Worm (Caenorhabditis elegans) whole organism, L4 larva: ENCODE results near the gene Y46H3C.7.

ENCODE experiments used
- F26F4.8 ChIP-seq: fragments of 200-800 bp; sonication (Bioruptor generic); conservative IDR thresholded peaks from 2 replicates; pipeline ENCODE4 v1.3.6; 2022; ENCODE audit warnings: missing genetic modification characterization, missing compliant biosample characterization
- T20F7.1 ChIP-seq: fragments of 200-800 bp; sonication (Bioruptor generic); optimal IDR thresholded peaks from 2 replicates; lab custom pipeline; 2018; ENCODE audit warnings: mild to moderate bottlenecking, missing genetic modification characterization, missing compliant biosample characterization
- Y48G9A.11 ChIP-seq: fragments of 200-800 bp; sonication (Bioruptor generic); IDR thresholded peaks from 2 replicates; pipeline ENCODE4 v1.3.6; 2022; ENCODE audit warnings: missing genetic modification reagents, missing genetic modification characterization, missing compliant biosample characterization
- ZK337.2 ChIP-seq: fragments of 200-800 bp; sonication (Bioruptor generic); IDR thresholded peaks from 2 replicates; pipeline ENCODE4 v1.3.6; 2022; ENCODE audit warnings: missing genetic modification reagents, missing genetic modification characterization, missing compliant biosample characterization
- ZK546.5 ChIP-seq, 2 experiments: sonication (generic microtip); optimal IDR thresholded peaks; 2 replicates each; lab custom pipeline; 2017; ENCODE audit warnings: missing biosample characterization in 2 of 2, missing genetic modification characterization in 2 of 2
- aha-1 ChIP-seq: fragments of 150-350 bp; peaks from one replicate; lab custom pipeline; 2014; ENCODE audit warnings: missing biosample characterization, missing genetic modification characterization
- ama-1 ChIP-seq: fragments of 150-350 bp; optimal IDR thresholded peaks from 2 replicates; lab custom pipeline; 2014; ENCODE audit warnings: inconsistent platforms, mixed read lengths
- attf-4 ChIP-seq: sonication (generic microtip); optimal IDR thresholded peaks from 3 replicates; lab custom pipeline; 2017; ENCODE audit warnings: missing biosample characterization, missing genetic modification characterization
- ceh-28 ChIP-seq: fragments of 150-350 bp; optimal IDR thresholded peaks from 2 replicates; lab custom pipeline; 2014; ENCODE audit warnings: missing biosample characterization, missing genetic modification reagents, missing genetic modification characterization
- ceh-62 ChIP-seq: sonication (generic microtip); optimal IDR thresholded peaks from 2 replicates; lab custom pipeline; 2017; ENCODE audit warnings: missing biosample characterization, missing genetic modification characterization
- cey-2 ChIP-seq: sonication (generic microtip); optimal IDR thresholded peaks from 3 replicates; lab custom pipeline; 2017; ENCODE audit warnings: missing genetic modification characterization, mild to moderate bottlenecking, missing compliant biosample characterization, antibody characterized with exemption, borderline replicate concordance; ENCODE audit not compliant: insufficient read depth
- daf-16 ChIP-seq, 3 experiments: sonication (generic microtip); optimal IDR thresholded peaks; 2 replicates each; lab custom pipeline; 2016 to 2017; ENCODE audit warnings: missing genetic modification characterization in 3 of 3, missing genetic modification reagents in 3 of 3, mild to moderate bottlenecking in 2 of 3, missing compliant biosample characterization in 2 of 3, missing biosample characterization in 1 of 3, moderate library complexity in 1 of 3
- daf-19 ChIP-seq: fragments of 200-800 bp; sonication (Bioruptor generic); conservative IDR thresholded peaks from 2 replicates; pipeline ENCODE4 v1.3.6; 2022; ENCODE audit warnings: missing genetic modification characterization, missing compliant biosample characterization
- daf-8 ChIP-seq: fragments of 200-800 bp; sonication (Bioruptor generic); IDR thresholded peaks from 2 replicates; pipeline ENCODE4 v1.3.6; 2022; ENCODE audit warnings: missing genetic modification characterization, missing compliant biosample characterization
- dmd-8 ChIP-seq: fragments of 200-800 bp; sonication (Bioruptor generic); IDR thresholded peaks from 2 replicates; pipeline ENCODE4 v1.3.6; 2022; ENCODE audit warnings: missing genetic modification characterization, missing compliant biosample characterization
- dpl-1 ChIP-seq: fragments of 150-350 bp; optimal IDR thresholded peaks from 2 replicates; lab custom pipeline; 2014; ENCODE audit warnings: missing biosample characterization, missing genetic modification reagents, missing genetic modification characterization
- egl-27 ChIP-seq: sonication (generic microtip); optimal IDR thresholded peaks from 3 replicates; lab custom pipeline; 2017; ENCODE audit warnings: missing biosample characterization, missing genetic modification reagents, missing genetic modification characterization
- egl-43 ChIP-seq: fragments of 200-800 bp; sonication (Bioruptor generic); IDR thresholded peaks from 2 replicates; pipeline ENCODE4 v1.3.6; 2022; ENCODE audit warnings: missing genetic modification reagents, missing genetic modification characterization, missing compliant biosample characterization
- gei-8 ChIP-seq: fragments of 200-800 bp; sonication (Bioruptor generic); optimal IDR thresholded peaks from 2 replicates; lab custom pipeline; 2018; ENCODE audit warnings: mild to moderate bottlenecking, missing genetic modification characterization, missing compliant biosample characterization
- lin-38 ChIP-seq: fragments of 200-800 bp; sonication (Bioruptor generic); IDR thresholded peaks from 2 replicates; pipeline ENCODE4 v1.3.6; 2022; ENCODE audit warnings: missing genetic modification reagents, missing genetic modification characterization, missing compliant biosample characterization
- lin-39 ChIP-seq: fragments of 150-350 bp; optimal IDR thresholded peaks from 2 replicates; lab custom pipeline; 2014; ENCODE audit warnings: missing biosample characterization, missing genetic modification reagents, missing genetic modification characterization
- lsy-2 ChIP-seq, 2 experiments: fragments of 150-350 bp in 1 of 2; sonication (generic microtip) in 1 of 2; optimal IDR thresholded peaks; 2 replicates each; lab custom pipeline; 2014 to 2017; ENCODE audit warnings: missing biosample characterization in 2 of 2, missing genetic modification characterization in 2 of 2
- mdl-1 ChIP-seq, 2 experiments: fragments of 150-350 bp in 1 of 2; sonication (generic microtip) in 1 of 2; optimal IDR thresholded peaks; 2 replicates each; lab custom pipeline; 2014 to 2017; ENCODE audit warnings: missing biosample characterization in 2 of 2, missing genetic modification characterization in 2 of 2
- mdt-29 ChIP-seq: fragments of 200-800 bp; sonication (Bioruptor generic); IDR thresholded peaks from 2 replicates; pipeline ENCODE4 v1.3.6; 2022; ENCODE audit warnings: missing genetic modification reagents, missing genetic modification characterization, missing compliant biosample characterization
- mep-1 ChIP-seq: fragments of 150-350 bp; sonication (generic microtip); optimal IDR thresholded peaks from 3 replicates; lab custom pipeline; 2014; ENCODE audit warnings: missing biosample characterization, missing genetic modification characterization
- mxl-2 ChIP-seq: fragments of 200-800 bp; sonication (Bioruptor generic); conservative IDR thresholded peaks from 2 replicates; pipeline ENCODE4 v1.3.6; 2022; ENCODE audit warnings: missing genetic modification reagents, missing genetic modification characterization, missing compliant biosample characterization
- mxl-3 ChIP-seq: fragments of 200-800 bp; sonication (Bioruptor generic); optimal IDR thresholded peaks from 2 replicates; lab custom pipeline; 2018; ENCODE audit warnings: mild to moderate bottlenecking, missing genetic modification characterization, missing compliant biosample characterization
- nhr-10 ChIP-seq: fragments of 150-350 bp; optimal IDR thresholded peaks from 2 replicates; lab custom pipeline; 2014; ENCODE audit warnings: missing biosample characterization, missing genetic modification characterization
- nhr-111 ChIP-seq: fragments of 200-800 bp; sonication (Bioruptor generic); optimal IDR thresholded peaks from 2 replicates; lab custom pipeline; 2018; ENCODE audit warnings: mild to moderate bottlenecking, missing genetic modification characterization, missing compliant biosample characterization
- nhr-28 ChIP-seq: fragments of 150-350 bp; optimal IDR thresholded peaks from 2 replicates; lab custom pipeline; 2014; ENCODE audit warnings: missing biosample characterization, missing genetic modification characterization
- nhr-76 ChIP-seq: fragments of 150-350 bp; optimal IDR thresholded peaks from 2 replicates; lab custom pipeline; 2014; ENCODE audit warnings: missing biosample characterization, missing genetic modification characterization
- pha-4 ChIP-seq, 2 experiments: fragments of 150-350 bp in 1 of 2; fragments of 200-800 bp in 1 of 2; sonication (Bioruptor generic) in 1 of 2; IDR thresholded peaks in 1 of 2; optimal IDR thresholded peaks in 1 of 2; 2 replicates each; pipeline versions ENCODE4 v1.3.6 to Lab custom; 2014 to 2022; ENCODE audit warnings: missing genetic modification characterization in 2 of 2, missing genetic modification reagents in 2 of 2, missing biosample characterization in 1 of 2, missing compliant biosample characterization in 1 of 2
- php-3 ChIP-seq: fragments of 200-800 bp; sonication (Bioruptor generic); IDR thresholded peaks from 2 replicates; pipeline ENCODE4 v1.3.6; 2022; ENCODE audit warnings: missing genetic modification reagents, missing genetic modification characterization, missing compliant biosample characterization
- pqm-1 ChIP-seq: sonication (generic microtip); optimal IDR thresholded peaks from 2 replicates; lab custom pipeline; 2017; ENCODE audit warnings: missing biosample characterization, missing genetic modification characterization
- set-16 ChIP-seq: fragments of 200-800 bp; sonication (Bioruptor generic); IDR thresholded peaks from 2 replicates; pipeline ENCODE4 v1.3.6; 2022; ENCODE audit warnings: missing genetic modification reagents, missing genetic modification characterization, missing compliant biosample characterization
- skn-1 ChIP-seq: fragments of 150-350 bp; optimal IDR thresholded peaks from 2 replicates; lab custom pipeline; 2014; ENCODE audit warnings: missing biosample characterization, missing genetic modification characterization
- snpc-1.2 ChIP-seq: fragments of 200-800 bp; sonication (Bioruptor generic); IDR thresholded peaks from 2 replicates; pipeline ENCODE4 v1.3.6; 2022; ENCODE audit warnings: missing genetic modification reagents, missing genetic modification characterization, missing compliant biosample characterization
- spr-3 ChIP-seq: fragments of 200-800 bp; sonication (Bioruptor generic); optimal IDR thresholded peaks from 2 replicates; lab custom pipeline; 2018; ENCODE audit warnings: mild to moderate bottlenecking, missing genetic modification characterization, missing compliant biosample characterization
- unc-130 ChIP-seq: sonication (generic microtip); optimal IDR thresholded peaks from 2 replicates; lab custom pipeline; 2016; ENCODE audit warnings: missing genetic modification reagents, missing genetic modification characterization, missing compliant biosample characterization
- unc-62 ChIP-seq, 3 experiments: fragments of 150-350 bp in 1 of 3; sonication (generic microtip); optimal IDR thresholded peaks in 2 of 3; peaks in 1 of 3; 1 replicate in 1 of 3; 2 replicates in 2 of 3; lab custom pipeline; 2014 to 2017; ENCODE audit warnings: missing biosample characterization in 3 of 3, missing genetic modification characterization in 3 of 3, missing genetic modification reagents in 3 of 3, missing genotype in 1 of 3
- vab-7 ChIP-seq: fragments of 200-800 bp; sonication (Bioruptor generic); IDR thresholded peaks from 2 replicates; pipeline ENCODE4 v1.3.6; 2022; ENCODE audit warnings: missing genetic modification reagents, missing genetic modification characterization, missing compliant biosample characterization
- zag-1 ChIP-seq: fragments of 150-350 bp; optimal IDR thresholded peaks from 2 replicates; lab custom pipeline; 2014; ENCODE audit warnings: missing biosample characterization, missing genetic modification characterization
- zfp-2 ChIP-seq: sonication (generic microtip); optimal IDR thresholded peaks from 2 replicates; lab custom pipeline; 2016; ENCODE audit warnings: mild to moderate bottlenecking, missing genetic modification characterization, missing compliant biosample characterization
- zip-2 ChIP-seq: fragments of 150-350 bp; optimal IDR thresholded peaks from 2 replicates; lab custom pipeline; 2014; ENCODE audit warnings: missing biosample characterization, missing genetic modification characterization
- ztf-7 ChIP-seq: fragments of 150-350 bp; optimal IDR thresholded peaks from 2 replicates; lab custom pipeline; 2014; ENCODE audit warnings: missing biosample characterization, missing genetic modification characterization

The Y46H3C.7 gene

DNA sequence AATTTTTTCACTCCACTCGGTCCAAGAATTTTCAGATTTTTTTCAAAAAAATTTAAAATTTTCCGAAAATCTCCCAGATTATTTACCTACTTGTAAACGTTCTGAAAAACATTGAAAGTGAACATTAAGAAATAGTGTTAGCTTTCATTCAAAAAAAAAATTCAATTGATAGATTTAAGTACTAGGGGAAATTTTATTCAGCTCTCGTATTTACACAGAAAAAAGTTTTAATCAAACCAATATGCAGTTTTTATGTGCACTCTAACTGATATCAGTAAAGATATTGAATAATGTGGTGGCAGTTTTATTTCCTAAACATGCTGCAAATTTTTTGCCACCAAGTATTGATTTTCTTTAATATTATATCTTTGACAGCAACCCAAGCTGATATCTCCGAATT, 25.6 kb downstream of the Y46H3C.7 start, which contains the start of gene irld-42:
irld-42 (plus strand) TSS at position 301 of the 400 bp plus-strand sequence.
- TF ChIP-seq ama-1: no peak
- no peak for TF ChIP-seq nhr-10 (tag; lab: Kevin White, UChicago)
- no peak for TF ChIP-seq skn-1
- no peak for TF ChIP-seq mdt-29 (GFP tag; lab: Robert Waterston, UW)
- no peak for TF ChIP-seq zag-1 (tag; lab: Kevin White, UChicago)
- no peak for TF ChIP-seq ceh-62 (tag; lab: Kevin White, UChicago)
- no peak for TF ChIP-seq ZK546.5 (tag; optimal IDR thresholded peaks at IDR 0.05; lab: Kevin White, UChicago)
- TF ChIP-seq ceh-28: no peak
- TF ChIP-seq daf-16 (GFP tag; optimal IDR thresholded peaks at IDR 0.05; lab: Kevin White, UChicago): no peak
- TF ChIP-seq daf-16 (tag; optimal IDR thresholded peaks at IDR 0.05; lab: Kevin White, UChicago): no peak
- no peak for TF ChIP-seq daf-19 (GFP tag; lab: Robert Waterston, UW)
- no peak for TF ChIP-seq daf-8
- TF ChIP-seq lin-38 (GFP tag; lab: Robert Waterston, UW): no peak

DNA sequence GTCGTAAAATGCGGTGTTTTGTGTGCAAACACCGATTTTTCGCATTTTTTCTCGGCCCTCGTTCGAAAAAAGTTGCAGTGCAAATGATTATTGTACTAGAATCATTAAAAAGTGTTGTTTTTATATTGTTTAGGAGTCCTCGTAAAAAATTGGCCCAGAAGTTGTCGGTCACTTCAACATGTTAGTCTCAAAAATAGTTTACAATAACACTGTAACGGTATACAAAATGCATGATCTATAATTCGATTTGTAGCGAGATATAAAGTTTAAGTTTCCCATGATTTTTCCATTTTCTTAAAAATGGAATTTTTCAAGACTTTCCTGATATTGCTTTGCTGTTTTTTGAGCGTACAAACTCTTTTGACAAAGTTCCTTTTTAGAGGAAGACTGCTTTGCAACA, 26.9 kb downstream of the Y46H3C.7 start, which contains the start of gene K04F1.8:
K04F1.8 (plus strand) TSS at position 301 of the 400 bp plus-strand sequence.
- TF ChIP-seq pqm-1 (tag; lab: Kevin White, UChicago) (no peak), ztf-7 (no peak), mep-1 (tag; lab: Kevin White, UChicago) (no peak), gei-8 (GFP tag; lab: Kevin White, UChicago) (no peak), nhr-28 (tag; lab: Kevin White, UChicago) (no peak), nhr-111 (GFP tag; lab: Kevin White, UChicago) (no peak), mxl-3 (GFP tag; lab: Kevin White, UChicago) (no peak), pha-4 (GFP tag; IDR thresholded peaks at IDR 0.05; lab: Robert Waterston, UW) (no peak), pha-4 (tag; optimal IDR thresholded peaks at IDR 0.05; lab: Kevin White, UChicago) (no peak), attf-4 (no peak), Y48G9A.11 (no peak), mdt-29 (GFP tag; lab: Robert Waterston, UW) (no peak), zip-2 (tag; lab: Kevin White, UChicago) (no peak)

DNA sequence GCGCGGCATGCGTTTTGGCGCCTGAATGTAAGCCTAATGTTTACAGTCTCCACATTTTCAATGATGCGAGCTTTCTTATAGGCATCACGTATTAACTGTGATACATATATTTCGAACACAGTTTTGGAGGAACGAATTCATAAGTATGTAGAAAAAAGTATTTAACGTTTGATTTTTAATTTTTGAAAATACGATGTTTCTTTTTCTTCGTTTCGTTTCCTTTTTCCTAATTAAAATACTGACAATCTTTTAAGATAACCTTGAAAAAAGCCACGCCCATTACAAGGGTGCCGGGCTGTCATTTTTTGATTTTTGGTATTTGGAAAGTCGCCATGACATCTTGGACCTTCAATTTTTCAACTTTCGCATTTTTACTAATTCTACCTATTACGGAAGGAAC, 28.9 kb downstream of the Y46H3C.7 start, which contains the start of gene K04F1.9:
K04F1.9 (plus strand) TSS at position 301 of the 400 bp plus-strand sequence.
- TF ChIP-seq cey-2 (tag; lab: Kevin White, UChicago) (no peak), aha-1 (tag; lab: Kevin White, UChicago) (no peak), vab-7 (no peak), set-16 (no peak), egl-27 (tag; lab: Kevin White, UChicago) (no peak), mdl-1 (tag; optimal IDR thresholded peaks at IDR 0.05; lab: Kevin White, UChicago) (no peak), dpl-1 (GFP tag; lab: Kevin White, UChicago) (no peak), mxl-3 (GFP tag; lab: Kevin White, UChicago) (no peak), php-3 (no peak), mxl-2 (GFP tag; lab: Robert Waterston, UW) (no peak)

DNA sequence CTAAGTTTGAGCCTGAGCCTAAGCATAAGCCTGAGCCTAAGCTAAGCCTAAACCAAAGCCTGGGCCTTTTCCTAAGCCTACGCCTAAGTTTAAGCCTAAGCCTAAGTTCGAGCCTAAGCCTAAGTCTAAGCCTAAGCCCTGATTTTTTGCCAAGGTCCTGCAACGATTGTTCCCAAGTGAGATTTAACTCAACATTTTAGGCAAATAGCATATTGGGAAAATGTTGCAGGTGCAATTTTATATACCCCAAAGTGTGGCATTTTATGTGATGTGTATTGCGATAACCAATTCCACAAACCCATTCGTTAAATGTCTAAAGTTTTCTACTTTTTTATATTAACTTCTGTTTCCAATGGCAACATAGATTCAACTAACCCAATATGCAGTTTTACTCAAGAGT, 31.6 kb downstream of the Y46H3C.7 start, which contains the start of gene irld-40:
irld-40 (plus strand) TSS at position 301 of the 400 bp plus-strand sequence.
- no peak for TF ChIP-seq T20F7.1
- TF ChIP-seq spr-3: no peak
- TF ChIP-seq lin-39 (tag; lab: Kevin White, UChicago): no peak
- no peak for TF ChIP-seq lsy-2 (tag; optimal IDR thresholded peaks at IDR 0.05; lab: Kevin White, UChicago)
- no peak for TF ChIP-seq unc-62 (GFP tag; optimal IDR thresholded peaks at IDR 0.05 in 1 of 2; lab: Kevin White, UChicago)
- TF ChIP-seq unc-62 (tag; optimal IDR thresholded peaks at IDR 0.05; lab: Kevin White, UChicago): no peak
- no peak for TF ChIP-seq zfp-2 (tag; lab: Kevin White, UChicago)
- no peak for TF ChIP-seq mdl-1 (tag; optimal IDR thresholded peaks at IDR 0.05; lab: Kevin White, UChicago)
- no peak for TF ChIP-seq zip-2 (tag; lab: Kevin White, UChicago)
- TF ChIP-seq nhr-76 (tag; lab: Kevin White, UChicago): no peak
- TF ChIP-seq snpc-1.2: no peak
- TF ChIP-seq attf-4: no peak
- TF ChIP-seq unc-130: no peak
- no peak for TF ChIP-seq dmd-8
- no peak for TF ChIP-seq F26F4.8 (GFP tag; lab: Robert Waterston, UW)
- no peak for TF ChIP-seq vab-7
- TF ChIP-seq ZK337.2 (GFP tag; lab: Robert Waterston, UW): no peak
- no peak for TF ChIP-seq egl-43 (GFP tag; lab: Robert Waterston, UW)
- TF ChIP-seq pqm-1 (tag; lab: Kevin White, UChicago): no peak
- TF ChIP-seq, all 104 proteins: peak for 0
